Fruit fly (Drosophila melanogaster) whole organism, larva: ENCODE data around the gene CG10252.
A peak's percentile ranks its signal among the peaks of the same experiment; 100 is the strongest.

ENCODE experiments used
- noc ChIP-seq: fragments of 200-800 bp; sonication (Bioruptor generic); optimal IDR thresholded peaks from 3 replicates; lab custom pipeline; 2019; ENCODE audit warnings: missing biosample characterization, mild to moderate bottlenecking, missing genetic modification characterization, moderate library complexity

Gene CG10252

DNA sequence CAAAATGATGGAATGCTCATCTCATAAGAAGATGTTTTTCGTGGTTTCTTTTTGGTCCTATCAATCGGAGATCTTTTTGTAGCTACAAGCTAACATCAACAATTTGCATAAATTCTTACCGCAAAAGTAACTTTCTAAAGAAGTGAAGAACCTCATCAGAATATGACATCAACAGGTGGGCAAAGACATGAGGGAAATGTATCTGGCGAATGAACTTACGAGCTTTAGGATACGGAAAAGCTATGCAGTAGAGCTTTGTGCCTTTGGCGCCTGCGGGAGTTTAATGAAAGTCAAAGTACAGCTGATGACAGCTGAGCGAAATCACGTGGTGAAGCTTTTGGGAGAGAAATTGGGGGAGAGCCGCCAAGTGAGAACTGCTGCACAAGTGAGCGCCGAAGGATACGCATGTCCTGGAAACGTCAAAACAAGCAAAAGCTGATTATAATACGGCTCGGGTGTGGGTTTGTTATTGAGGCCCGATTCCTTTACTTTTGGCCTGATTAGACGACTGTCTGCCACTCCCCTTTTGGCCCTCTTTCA, 29.3 kb downstream of the CG10252 start:
- TF ChIP-seq noc (tag; lab: Kevin White, UChicago): no peak

DNA sequence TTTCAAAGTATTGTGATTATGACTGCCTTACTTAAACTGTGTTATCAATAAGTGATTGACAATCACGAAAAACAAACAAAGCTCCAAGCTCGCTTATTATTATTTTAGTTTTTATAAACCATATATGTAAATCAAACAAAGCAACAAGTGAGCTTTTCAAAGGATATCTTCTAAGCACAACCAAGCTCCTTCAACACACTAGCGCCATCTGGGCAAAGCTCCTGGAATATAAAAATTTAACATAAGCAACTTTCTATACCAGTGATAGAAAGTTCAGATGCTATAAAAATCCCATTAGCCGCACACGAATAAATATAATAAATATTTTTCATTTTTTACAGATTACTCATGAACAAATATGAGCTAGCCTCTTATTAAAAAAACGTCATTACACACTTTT, 31.6 kb downstream of the CG10252 start:
- TF ChIP-seq noc (tag; lab: Kevin White, UChicago): no peak

DNA sequence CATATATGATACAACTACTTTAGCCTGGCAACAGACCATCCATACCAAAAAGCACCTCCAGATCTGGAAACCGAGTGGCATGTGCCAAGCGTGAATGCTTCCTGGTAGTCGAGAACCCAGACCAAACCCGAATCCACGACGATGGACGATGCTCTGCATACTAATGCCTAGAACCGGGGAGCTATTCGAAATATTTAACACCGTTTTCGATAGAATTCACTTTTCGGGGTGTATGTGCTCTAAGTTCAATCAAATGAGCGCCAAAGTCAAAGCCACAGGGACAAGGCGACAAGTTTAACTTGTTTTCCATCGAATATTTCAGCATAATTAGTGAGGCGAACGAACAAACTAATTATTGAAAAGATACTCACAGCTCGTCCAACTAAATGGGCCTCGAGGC, 33.3 kb downstream of the CG10252 start:
- TF ChIP-seq noc (tag; lab: Kevin White, UChicago): no peak

DNA sequence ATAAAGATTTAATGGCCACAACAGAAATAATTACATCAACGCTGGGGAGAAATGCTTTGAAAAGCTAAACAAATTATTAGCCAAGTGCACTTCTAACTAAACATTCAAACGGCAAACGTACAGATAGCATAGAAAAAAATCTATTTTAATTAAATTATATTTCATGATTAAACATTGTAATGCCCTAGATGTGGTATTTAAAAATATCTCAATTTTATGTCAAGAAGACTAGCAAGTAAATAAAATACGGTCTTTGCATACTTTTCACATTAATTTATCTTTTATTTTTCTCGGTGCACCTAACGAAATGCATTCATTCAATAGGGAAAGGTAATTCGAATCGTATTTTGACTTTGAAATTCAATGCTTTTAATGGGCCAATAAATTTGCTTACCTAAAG, 36.4 kb downstream of the CG10252 start:
- TF ChIP-seq noc (tag; lab: Kevin White, UChicago): no peak

DNA sequence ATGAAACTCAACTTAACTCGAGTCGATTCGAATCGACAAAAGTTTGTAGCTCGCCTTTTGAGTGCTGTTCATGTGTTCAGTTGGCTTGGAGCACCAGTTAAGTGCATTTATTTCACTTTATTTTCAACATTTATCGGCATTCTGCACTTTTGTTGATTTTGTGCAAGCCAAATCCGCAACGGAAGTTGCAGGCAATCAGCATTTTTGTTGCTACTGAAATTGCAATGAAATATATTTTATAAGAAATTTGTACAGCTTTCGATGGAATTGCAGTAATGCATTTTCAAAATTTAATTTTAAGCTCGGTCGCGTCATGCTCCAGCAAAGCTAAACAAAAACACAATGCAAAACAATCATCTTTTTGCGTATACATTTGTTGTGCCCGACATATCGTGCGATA, 37.1 kb downstream of the CG10252 start:
- TF ChIP-seq noc (tag; lab: Kevin White, UChicago): no peak

DNA sequence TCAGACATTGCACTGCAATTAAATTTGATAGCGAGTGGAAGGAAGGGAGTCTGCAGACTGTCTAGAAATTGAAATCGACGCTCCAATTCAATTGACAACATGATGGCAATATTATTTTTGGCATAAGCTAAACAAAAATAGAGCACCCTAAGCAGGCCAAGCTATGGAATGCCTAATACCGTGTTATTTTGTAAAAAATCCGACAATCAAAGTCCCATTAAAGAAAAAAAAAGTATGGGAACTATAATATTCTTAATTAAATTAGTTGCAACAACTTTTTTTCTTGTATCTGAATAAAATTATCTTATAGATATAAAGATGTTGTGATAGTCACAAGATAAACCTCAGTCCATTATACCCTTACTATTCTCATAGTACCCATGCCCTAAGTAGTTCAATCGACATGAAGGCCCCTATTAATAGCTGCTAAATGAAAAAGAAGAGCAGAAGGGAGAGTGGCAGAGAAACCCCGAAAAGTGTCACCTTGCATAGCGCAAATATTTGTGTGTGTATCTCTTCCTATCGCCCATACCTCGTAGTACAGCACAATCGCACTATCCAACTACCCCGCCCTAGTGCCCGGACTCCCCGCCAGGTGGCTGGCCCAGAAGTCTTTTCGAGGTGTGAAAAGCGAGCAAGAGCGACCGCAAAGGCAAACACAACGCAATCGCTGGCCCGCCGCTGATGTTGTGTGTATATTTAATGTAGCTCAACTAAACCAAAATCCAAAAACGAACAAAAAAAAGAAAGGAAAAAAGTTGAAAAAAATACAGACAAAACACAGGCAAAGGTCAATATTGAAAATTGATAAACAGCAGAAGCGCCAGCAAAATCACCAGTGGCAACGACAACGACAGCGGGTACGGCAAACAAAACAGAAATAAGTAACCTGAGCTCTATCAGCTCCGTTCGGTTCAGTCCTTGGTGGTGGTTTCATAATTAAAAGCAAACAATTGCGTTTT, 38.4 kb downstream of the CG10252 start:
- TF ChIP-seq noc (tag; lab: Kevin White, UChicago): peak; percentile 58

DNA sequence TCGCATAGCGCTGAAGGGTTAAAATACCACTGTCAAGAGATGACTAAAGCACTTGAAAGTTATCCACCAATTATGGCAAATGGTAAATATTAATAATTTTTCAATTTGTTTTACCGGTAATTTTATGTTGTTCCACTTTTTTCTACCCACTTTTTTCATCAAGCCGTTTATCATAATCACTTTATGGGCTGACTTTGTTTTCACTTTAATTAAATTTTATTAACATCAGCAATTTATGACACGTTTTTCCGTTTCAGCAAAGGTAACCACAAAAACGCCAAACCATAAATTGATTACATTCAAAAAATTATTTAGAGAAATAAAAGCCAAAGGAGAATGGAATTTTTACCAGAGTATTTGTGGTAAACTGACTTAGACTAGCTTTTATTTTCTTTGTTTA, 40.5 kb downstream of the CG10252 start:
- no peak for TF ChIP-seq noc (tag; lab: Kevin White, UChicago)

DNA sequence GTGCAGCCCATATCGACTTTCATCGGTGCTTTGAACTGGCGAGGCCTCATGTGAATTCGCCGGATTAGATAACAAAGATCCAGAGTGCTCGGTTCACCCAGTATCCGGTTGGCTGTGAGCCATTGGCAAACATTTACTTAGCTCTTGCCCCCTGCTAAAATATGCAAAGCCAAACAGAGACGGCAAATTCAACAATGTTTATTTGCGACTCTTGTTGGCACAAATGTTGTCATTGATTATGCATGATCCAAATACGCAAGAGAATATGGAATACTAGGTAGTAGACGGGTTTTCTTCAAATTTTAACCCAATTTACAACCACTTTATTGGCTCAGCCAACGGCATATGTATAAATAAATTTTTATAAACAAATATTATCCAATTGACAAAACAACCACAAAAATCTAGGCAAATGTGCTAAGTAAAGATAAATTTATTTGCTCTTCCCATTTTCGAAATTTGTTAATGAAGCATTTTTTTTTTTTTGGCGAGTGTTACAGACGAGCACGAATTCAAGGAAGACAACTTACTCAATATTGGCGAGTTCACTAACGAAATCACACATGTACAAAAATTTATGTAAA, 43.4 kb downstream of the CG10252 start:
- peak; percentile 89 for TF ChIP-seq noc (tag; lab: Kevin White, UChicago)

DNA sequence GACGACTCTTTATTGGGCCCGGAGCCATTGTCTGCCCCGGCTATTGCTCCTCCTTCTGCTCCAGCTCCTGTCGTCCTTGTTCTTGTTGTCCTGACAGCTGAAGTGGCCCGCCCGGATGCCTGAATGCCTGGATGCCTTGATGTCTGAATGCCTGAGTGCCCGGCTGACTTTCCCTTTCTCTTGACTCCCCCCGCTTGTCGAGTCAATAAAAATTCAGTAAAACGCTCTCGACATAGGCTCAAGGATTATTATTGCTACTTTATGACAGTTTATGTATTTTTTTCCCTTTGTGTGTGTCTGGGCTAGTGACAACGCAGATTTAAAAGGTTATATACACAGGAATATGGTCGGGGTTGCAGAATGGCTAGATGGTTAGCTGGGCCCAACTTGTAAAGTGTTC, 46.2 kb downstream of the CG10252 start:
- TF ChIP-seq noc (tag; lab: Kevin White, UChicago): no peak

DNA sequence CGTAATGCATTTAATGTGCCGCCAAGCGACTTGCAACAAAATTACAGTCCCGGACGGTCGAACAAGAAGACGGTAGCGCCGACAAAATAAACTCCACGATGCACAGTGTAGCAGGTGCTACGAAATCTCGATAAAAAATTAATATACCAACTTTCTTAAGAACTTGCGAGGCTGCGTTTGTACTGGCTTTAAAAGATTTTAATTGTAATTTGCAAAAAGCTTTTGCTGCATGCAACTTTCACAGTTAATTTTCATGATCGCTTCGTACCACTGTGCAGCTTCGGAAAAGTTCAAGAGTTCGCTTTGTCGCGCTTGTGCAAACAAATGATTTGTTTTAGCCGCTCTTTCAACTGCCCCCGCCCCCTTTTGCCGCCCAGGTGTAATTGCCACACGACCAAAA, 49.9 kb downstream of the CG10252 start:
- no peak for TF ChIP-seq noc (tag; lab: Kevin White, UChicago)
